Fruit fly (Drosophila melanogaster) Kc167 (cell line): ENCODE results near the gene CG18788.
"Not testable (repeated sequence)": the region's sequence is repeated elsewhere in the genome, so short reads cannot be mapped to it uniquely, and the experiment has no call there.

Experiments used
- Myc ChIP-seq: fragments of >200 bp; optimal IDR thresholded peaks from 2 replicates; lab custom pipeline; 2017; ENCODE audit warnings: missing external identifiers
- Sin3A ChIP-seq: fragments of >200 bp; optimal IDR thresholded peaks from 2 replicates; lab custom pipeline; 2018; ENCODE audit warnings: missing external identifiers
- h ChIP-seq: fragments of >200 bp; optimal IDR thresholded peaks from 3 replicates; lab custom pipeline; 2018; ENCODE audit warnings: missing external identifiers
- insv ChIP-seq: fragments of >200 bp; optimal IDR thresholded peaks from 3 replicates; lab custom pipeline; 2018; ENCODE audit warnings: missing external identifiers
- psq ChIP-seq: fragments of >200 bp; optimal IDR thresholded peaks from 2 replicates; lab custom pipeline; 2017; ENCODE audit warnings: missing external identifiers
- ttk ChIP-seq: sonication (Bioruptor generic); optimal IDR thresholded peaks from 2 replicates; lab custom pipeline; 2017; ENCODE audit warnings: missing external identifiers

CG18788 gene

DNA sequence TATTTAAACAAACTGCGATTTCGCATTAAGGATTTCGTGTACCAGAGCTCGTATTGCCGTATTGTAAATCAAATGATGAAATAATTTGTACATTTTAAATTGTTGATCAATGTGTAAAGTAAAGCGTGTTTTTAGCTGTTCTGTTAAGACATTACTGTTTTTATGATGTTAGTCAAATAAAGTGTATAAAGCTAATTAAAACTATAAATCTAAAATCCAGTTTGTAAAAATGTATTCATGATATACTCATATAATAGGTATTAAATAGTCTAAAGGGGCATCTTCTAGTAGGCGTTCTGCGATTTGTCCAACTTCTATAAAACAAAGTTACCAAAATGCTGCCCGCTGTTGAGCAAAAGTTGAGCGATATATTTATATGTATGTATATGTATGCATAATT lies at the start of gene CG18788:
Gene CG18788, plus strand, starts transcription at position 301 of the 400 bp plus-strand sequence.
- TF ChIP-seq psq (lab: Kevin White, UChicago): no peak
- TF ChIP-seq h (lab: Kevin White, UChicago): no peak
- TF ChIP-seq Myc (lab: Kevin White, UChicago): no peak
- no peak for TF ChIP-seq insv (lab: Kevin White, UChicago)
- TF ChIP-seq ttk (lab: Kevin White, UChicago): no peak
- TF ChIP-seq Sin3A (lab: Kevin White, UChicago): no peak

- TF ChIP-seq Myc (lab: Kevin White, UChicago): no peak
- no peak for TF ChIP-seq psq (lab: Kevin White, UChicago)
- no peak for TF ChIP-seq h (lab: Kevin White, UChicago)
- no peak for TF ChIP-seq Sin3A (lab: Kevin White, UChicago)
- TF ChIP-seq ttk (lab: Kevin White, UChicago): no peak
- no peak for TF ChIP-seq insv (lab: Kevin White, UChicago)
These were observed 46.0 kb upstream of the CG18788 start, which contains the start of the genes CG6686 and CG34163 for dm6 chr2L:11987945-11988344. TSS of gene CG6686 (minus strand) at chr2L:11988039. TSS of gene CG34163 (plus strand) at chr2L:11988270.

DNA sequence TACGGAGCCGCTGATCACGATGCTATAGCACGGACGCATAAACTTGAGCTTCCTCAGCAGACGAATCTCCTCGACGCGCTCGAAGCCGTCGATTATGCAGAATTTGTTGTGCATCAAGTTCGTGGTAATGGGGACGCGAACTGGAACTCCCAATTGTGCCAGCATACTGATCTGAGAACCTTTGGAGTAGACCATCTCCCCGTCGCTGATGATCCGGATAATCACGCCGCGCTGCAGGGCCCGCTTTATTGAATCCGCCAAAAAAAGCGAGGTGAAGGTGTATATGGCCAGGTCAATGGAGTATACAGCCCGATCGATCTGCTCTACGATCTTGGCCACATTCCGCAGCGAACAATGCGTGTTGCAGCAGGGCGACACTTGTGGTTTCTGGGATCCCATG lies 44.8 kb upstream of the CG18788 start:
- TF ChIP-seq Myc (lab: Kevin White, UChicago): no peak
- TF ChIP-seq ttk (lab: Kevin White, UChicago): peak; percentile 93

DNA sequence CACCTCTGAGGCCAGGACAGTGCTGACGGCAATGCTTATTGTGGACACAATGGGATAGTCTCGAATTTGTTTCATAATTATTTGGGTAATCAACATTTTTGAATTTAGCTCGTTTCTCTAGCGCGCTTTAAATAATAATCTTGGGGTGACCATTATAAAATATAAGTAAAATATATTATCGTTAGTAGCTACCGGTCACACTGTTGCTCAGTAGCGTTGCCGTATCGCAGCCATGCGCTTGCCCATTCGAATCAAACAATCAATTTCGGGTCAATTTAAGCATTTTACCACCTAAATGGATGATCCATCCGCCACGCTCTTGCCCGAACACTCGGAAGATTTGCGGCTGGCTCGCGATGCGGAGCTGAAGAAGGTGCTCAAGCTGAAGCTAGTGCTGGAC lies 44.3 kb upstream of the CG18788 start, which contains the start of the genes zuc and dgt2:
Gene zuc, minus strand, starts transcription at position 154 of the 400 bp plus-strand sequence.
Gene dgt2, plus strand, starts transcription at position 208 of the 400 bp plus-strand sequence.
- TF ChIP-seq h (lab: Kevin White, UChicago) (no peak), Myc (lab: Kevin White, UChicago) (no peak), ttk (lab: Kevin White, UChicago) (no peak), psq (lab: Kevin White, UChicago) (no peak), Sin3A (lab: Kevin White, UChicago) (no peak)

DNA sequence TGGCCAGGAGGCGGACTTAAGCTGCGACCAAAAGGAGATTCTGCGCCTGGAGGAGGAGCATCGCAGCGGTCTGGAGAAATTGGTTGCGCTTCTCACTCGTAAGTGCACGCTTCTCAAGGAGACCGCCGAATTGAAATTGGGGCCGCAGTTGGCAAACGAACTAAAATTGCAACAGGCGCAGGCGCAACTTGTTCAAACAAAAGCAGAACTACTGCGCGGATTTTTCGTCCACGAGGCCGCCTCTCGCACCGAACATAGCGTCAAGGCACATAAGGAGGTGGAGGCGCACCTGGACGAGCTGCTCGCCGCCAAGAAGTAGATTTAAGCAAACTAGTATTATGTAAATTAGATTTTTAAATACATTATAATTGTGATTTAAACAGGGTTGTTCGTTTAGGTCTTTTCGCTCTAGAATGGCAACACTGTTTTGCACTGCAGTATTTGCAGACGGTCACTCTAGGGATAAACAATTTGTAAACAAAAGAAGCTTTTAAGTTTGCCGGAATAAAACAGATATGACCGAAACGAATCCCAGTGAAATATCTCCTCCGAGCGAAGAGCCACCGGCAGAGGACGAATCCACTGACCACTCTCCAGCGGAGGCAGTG lies 43.4 kb upstream of the CG18788 start, which contains the start of gene escl:
Gene escl, plus strand, starts transcription at position 470 of the 608 bp plus-strand sequence.
- TF ChIP-seq h (lab: Kevin White, UChicago): no peak
- no peak for TF ChIP-seq Sin3A (lab: Kevin White, UChicago)
- TF ChIP-seq psq (lab: Kevin White, UChicago): no peak
- no peak for TF ChIP-seq ttk (lab: Kevin White, UChicago)
- TF ChIP-seq Myc (lab: Kevin White, UChicago): no peak
- TF ChIP-seq insv (lab: Kevin White, UChicago): no peak

dm6 chr2L:11992602-11993001 lies 41.4 kb upstream of the CG18788 start, which contains the start of gene Ada1-2:
TSS of gene Ada1-2 (plus strand) at chr2L:11992902.
- not testable (repeated sequence) for TF ChIP-seq ttk, insv, psq (lab: Kevin White, UChicago)

- TF ChIP-seq Myc, ttk, insv (lab: Kevin White, UChicago): not testable (repeated sequence)
These were observed 38.6 kb upstream of the CG18788 start, which contains the start of the genes CG18789 and Qtzl for dm6 chr2L:11995332-11995790. TSS of gene CG18789 (minus strand) at chr2L:11995432. TSS of gene Qtzl (plus strand) at chr2L:11995740.

dm6 chr2L:11996509-11996908 lies 37.5 kb upstream of the CG18788 start, which contains the start of gene Ada1-1:
TSS of gene Ada1-1 (plus strand) at chr2L:11996809.
- not testable (repeated sequence) for TF ChIP-seq Myc, psq, Sin3A (lab: Kevin White, UChicago)

DNA sequence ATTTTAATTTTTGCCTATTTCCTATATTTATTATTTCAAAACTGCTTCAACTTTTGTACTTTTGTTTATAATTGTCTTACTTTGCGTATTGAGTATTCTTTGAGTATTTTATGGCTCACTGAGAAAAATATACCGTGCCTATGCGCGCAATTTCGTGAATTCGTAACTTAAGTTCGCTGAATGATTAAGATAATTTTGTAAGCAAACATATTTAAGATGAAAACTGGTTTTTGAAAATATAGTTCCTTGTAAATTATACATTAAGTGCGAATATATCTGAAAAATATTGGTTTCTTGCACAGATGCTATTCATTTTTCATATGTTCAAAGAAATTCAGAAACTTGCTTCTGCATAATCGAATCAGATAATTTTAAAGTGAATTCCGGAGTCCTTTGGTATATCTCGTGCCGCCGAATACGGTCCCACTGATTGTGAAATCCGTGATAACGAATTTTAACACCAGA lies 34.7 kb upstream of the CG18788 start, which contains the start of the genes CG18787 and Nfs1:
Gene CG18787, minus strand, starts transcription at position 101 of the 465 bp plus-strand sequence.
Gene Nfs1, plus strand, starts transcription at position 415 of the 465 bp plus-strand sequence.
- TF ChIP-seq insv, psq, ttk (lab: Kevin White, UChicago): not testable (repeated sequence)

dm6 chr2L:12001132-12001531 lies 32.9 kb upstream of the CG18788 start:
- TF ChIP-seq ttk (lab: Kevin White, UChicago) (no peak), Myc (lab: Kevin White, UChicago) (no peak), Sin3A (lab: Kevin White, UChicago) (no peak), psq (lab: Kevin White, UChicago) (no peak)

DNA sequence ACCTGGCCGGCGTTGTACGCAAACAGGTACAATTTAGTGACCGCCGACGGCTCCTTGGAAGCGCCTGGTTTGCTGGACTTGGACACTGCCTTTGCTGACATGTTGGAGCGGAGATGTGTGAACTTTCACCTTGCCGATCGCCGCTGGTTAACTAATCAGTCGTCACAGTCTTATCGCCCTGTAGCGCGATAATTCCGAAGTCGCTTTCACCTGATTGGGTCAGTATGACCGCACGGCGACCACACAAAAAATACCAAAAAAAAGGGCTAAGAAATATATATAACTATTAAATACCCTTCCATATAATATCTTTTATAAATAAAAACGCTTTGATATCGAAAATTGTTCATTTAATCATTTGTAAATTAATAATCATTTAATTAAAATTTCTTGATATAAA lies 31.9 kb upstream of the CG18788 start, which contains the start of gene Hacd1:
Gene Hacd1, minus strand, starts transcription at position 216 of the 400 bp plus-strand sequence.
- TF ChIP-seq insv (lab: Kevin White, UChicago): no peak
